Worm (Caenorhabditis elegans) whole organism, mixed stage, embryonic: ENCODE data around the gene W02B3.7.

Experiments used
- M03D4.4 ChIP-seq: sonication (generic microtip); optimal IDR thresholded peaks from 2 replicates; lab custom pipeline; 2017; ENCODE audit warnings: mild to moderate bottlenecking, missing genetic modification characterization, missing compliant biosample characterization
- bed-3 ChIP-seq: fragments of 200-800 bp; sonication (Bioruptor generic); optimal IDR thresholded peaks from 3 replicates; lab custom pipeline; 2018; ENCODE audit warnings: mild to moderate bottlenecking, missing genetic modification characterization, moderate library complexity, missing compliant biosample characterization
- blmp-1 ChIP-seq: fragments of 150-350 bp; optimal IDR thresholded peaks from 2 replicates; lab custom pipeline; 2014; ENCODE audit warnings: missing biosample characterization, missing genetic modification characterization
- ceh-39 ChIP-seq: fragments of 150-350 bp; optimal IDR thresholded peaks from 2 replicates; lab custom pipeline; 2014; ENCODE audit warnings: missing biosample characterization, missing genetic modification characterization
- ceh-83 ChIP-seq: fragments of 200-800 bp; sonication (Bioruptor generic); optimal IDR thresholded peaks from 2 replicates; lab custom pipeline; 2018; ENCODE audit warnings: mild to moderate bottlenecking, missing genetic modification characterization, missing compliant biosample characterization
- ces-1 ChIP-seq: fragments of 150-350 bp; optimal IDR thresholded peaks from 2 replicates; lab custom pipeline; 2014; ENCODE audit warnings: missing biosample characterization, missing genetic modification reagents, missing genetic modification characterization
- cnd-1 ChIP-seq: fragments of 200-800 bp; sonication (Bioruptor generic); optimal IDR thresholded peaks from 2 replicates; lab custom pipeline; 2018; ENCODE audit warnings: mild to moderate bottlenecking, missing genetic modification characterization, missing compliant biosample characterization
- drap-1 ChIP-seq: fragments of 200-800 bp; sonication (Bioruptor generic); optimal IDR thresholded peaks from 3 replicates; lab custom pipeline; 2018; ENCODE audit warnings: mild to moderate bottlenecking, missing genetic modification characterization, missing compliant biosample characterization
- elt-3 ChIP-seq: fragments of 150-350 bp; optimal IDR thresholded peaks from 2 replicates; lab custom pipeline; 2014; ENCODE audit warnings: missing biosample characterization, missing genetic modification characterization
- flh-1 ChIP-seq: fragments of 200-800 bp; sonication (Bioruptor generic); optimal IDR thresholded peaks from 2 replicates; lab custom pipeline; 2018; ENCODE audit warnings: mild to moderate bottlenecking, missing genetic modification characterization, moderate library complexity, missing compliant biosample characterization
- ham-2 ChIP-seq: fragments of 200-800 bp; sonication (Bioruptor generic); optimal IDR thresholded peaks from 2 replicates; lab custom pipeline; 2018; ENCODE audit warnings: mild to moderate bottlenecking, missing genetic modification characterization, missing compliant biosample characterization
- hlh-1 ChIP-seq: fragments of 150-350 bp; optimal IDR thresholded peaks from 2 replicates; lab custom pipeline; 2014; ENCODE audit warnings: missing biosample characterization, missing genetic modification reagents, missing genetic modification characterization
- lin-13 ChIP-seq: fragments of 150-350 bp; optimal IDR thresholded peaks from 2 replicates; lab custom pipeline; 2014; ENCODE audit warnings: missing biosample characterization, missing genetic modification characterization
- lin-32 ChIP-seq: fragments of 200-800 bp; sonication (Bioruptor generic); optimal IDR thresholded peaks from 2 replicates; lab custom pipeline; 2018; ENCODE audit warnings: mild to moderate bottlenecking, missing genetic modification characterization, missing compliant biosample characterization
- lsy-2 ChIP-seq: fragments of 150-350 bp; optimal IDR thresholded peaks from 2 replicates; lab custom pipeline; 2014; ENCODE audit warnings: missing biosample characterization, missing genetic modification characterization
- mab-5 ChIP-seq: fragments of 150-350 bp; optimal IDR thresholded peaks from 2 replicates; lab custom pipeline; 2014; ENCODE audit warnings: missing biosample characterization, missing genetic modification characterization
- mep-1 ChIP-seq: fragments of 150-350 bp; optimal IDR thresholded peaks from 2 replicates; lab custom pipeline; 2017; ENCODE audit warnings: missing biosample characterization, missing genetic modification reagents, missing genetic modification characterization, inconsistent platforms
- mls-2 ChIP-seq: sonication (generic microtip); optimal IDR thresholded peaks from 2 replicates; lab custom pipeline; 2016; ENCODE audit warnings: mild to moderate bottlenecking, missing genetic modification characterization, moderate library complexity, missing compliant biosample characterization
- nhr-12 ChIP-seq: fragments of 150-350 bp; optimal IDR thresholded peaks from 2 replicates; lab custom pipeline; 2014; ENCODE audit warnings: missing biosample characterization, missing genetic modification characterization
- nhr-2 ChIP-seq: fragments of 150-350 bp; optimal IDR thresholded peaks from 2 replicates; lab custom pipeline; 2014; ENCODE audit warnings: missing biosample characterization, missing genetic modification characterization
- nhr-237 ChIP-seq: fragments of 150-350 bp; optimal IDR thresholded peaks from 2 replicates; lab custom pipeline; 2014; ENCODE audit warnings: missing biosample characterization, missing genetic modification characterization
- nhr-28 ChIP-seq: fragments of 150-350 bp; optimal IDR thresholded peaks from 2 replicates; lab custom pipeline; 2014; ENCODE audit warnings: missing biosample characterization, missing genetic modification characterization
- nhr-76 ChIP-seq: sonication (generic microtip); optimal IDR thresholded peaks from 2 replicates; lab custom pipeline; 2017; ENCODE audit warnings: missing biosample characterization, missing genetic modification characterization
- pha-4 ChIP-seq: fragments of 150-350 bp; optimal IDR thresholded peaks from 2 replicates; lab custom pipeline; 2018; ENCODE audit warnings: missing biosample characterization, missing genetic modification reagents, missing genetic modification characterization
- sem-2 ChIP-seq: fragments of 200-800 bp; sonication (Bioruptor generic); optimal IDR thresholded peaks from 2 replicates; lab custom pipeline; 2018; ENCODE audit warnings: mild to moderate bottlenecking, missing genetic modification characterization, missing compliant biosample characterization
- sptf-1 ChIP-seq: sonication (generic microtip); optimal IDR thresholded peaks from 2 replicates; lab custom pipeline; 2017; ENCODE audit warnings: mild to moderate bottlenecking, missing genetic modification characterization, moderate library complexity, missing compliant biosample characterization
- tbx-8 ChIP-seq: fragments of 200-800 bp; sonication (Bioruptor generic); optimal IDR thresholded peaks from 2 replicates; lab custom pipeline; 2018; ENCODE audit warnings: mild to moderate bottlenecking, missing genetic modification characterization, moderate library complexity, missing compliant biosample characterization
- unc-120 ChIP-seq: sonication (generic microtip); optimal IDR thresholded peaks from 2 replicates; lab custom pipeline; 2017; ENCODE audit warnings: missing genetic modification characterization, missing compliant biosample characterization; ENCODE audit not compliant: poor library complexity, severe bottlenecking
- unc-39 ChIP-seq: fragments of 150-350 bp; optimal IDR thresholded peaks from 2 replicates; lab custom pipeline; 2014; ENCODE audit warnings: missing biosample characterization, missing genetic modification characterization
- unc-62 ChIP-seq: fragments of 150-350 bp; optimal IDR thresholded peaks from 2 replicates; lab custom pipeline; 2014; ENCODE audit warnings: missing biosample characterization, missing genetic modification reagents, missing genetic modification characterization
- zip-8 ChIP-seq: fragments of 150-350 bp; optimal IDR thresholded peaks from 2 replicates; lab custom pipeline; 2014; ENCODE audit warnings: missing biosample characterization, missing genetic modification characterization
- ztf-11 ChIP-seq: fragments of 150-350 bp; optimal IDR thresholded peaks from 2 replicates; lab custom pipeline; 2014; ENCODE audit warnings: missing biosample characterization, missing genetic modification characterization

Gene W02B3.7

ce11 chrIII:656660-657059, 35.2 kb downstream of the W02B3.7 start:
- TF ChIP-seq ces-1 (GFP tag; lab: Kevin White, UChicago) (no peak), ceh-83 (GFP tag; lab: Kevin White, UChicago) (no peak), nhr-237 (tag; lab: Kevin White, UChicago) (no peak), nhr-12 (tag; lab: Kevin White, UChicago) (no peak), tbx-8 (GFP tag; lab: Kevin White, UChicago) (no peak), cnd-1 (no peak), M03D4.4 (tag; lab: Kevin White, UChicago) (no peak), nhr-76 (no peak), unc-120 (tag; lab: Kevin White, UChicago) (no peak), bed-3 (GFP tag; lab: Kevin White, UChicago) (no peak)

- TF ChIP-seq mep-1 (tag; lab: Kevin White, UChicago): no peak
- no peak for TF ChIP-seq lsy-2 (tag; lab: Kevin White, UChicago)
- TF ChIP-seq nhr-2: no peak
- peak; percentile 16 for TF ChIP-seq mls-2 (tag; lab: Kevin White, UChicago)
- TF ChIP-seq sem-2 (GFP tag; lab: Kevin White, UChicago): no peak
- no peak for TF ChIP-seq lin-13 (tag; lab: Kevin White, UChicago)
- no peak for TF ChIP-seq elt-3 (tag; lab: Kevin White, UChicago)
- no peak for TF ChIP-seq hlh-1 (tag; lab: Kevin White, UChicago)
- no peak for TF ChIP-seq unc-39
- TF ChIP-seq unc-62 (GFP tag; lab: Kevin White, UChicago): no peak
- TF ChIP-seq ham-2 (GFP tag; lab: Kevin White, UChicago): peak; percentile 54
- no peak for TF ChIP-seq bed-3 (GFP tag; lab: Kevin White, UChicago)
- no peak for TF ChIP-seq nhr-76
- no peak for TF ChIP-seq nhr-237 (tag; lab: Kevin White, UChicago)
- TF ChIP-seq unc-120 (tag; lab: Kevin White, UChicago): no peak
These were observed 37.5 kb downstream of the W02B3.7 start for ce11 chrIII:654365-654764.

- no peak for TF ChIP-seq sptf-1 (tag; lab: Kevin White, UChicago)
- no peak for TF ChIP-seq flh-1 (GFP tag; lab: Kevin White, UChicago)
- no peak for TF ChIP-seq sem-2 (GFP tag; lab: Kevin White, UChicago)
- TF ChIP-seq mep-1 (tag; lab: Kevin White, UChicago): no peak
- TF ChIP-seq blmp-1 (tag; lab: Kevin White, UChicago): no peak
- TF ChIP-seq drap-1 (GFP tag; lab: Kevin White, UChicago): no peak
- no peak for TF ChIP-seq lin-13 (tag; lab: Kevin White, UChicago)
- TF ChIP-seq mls-2 (tag; lab: Kevin White, UChicago): no peak
- no peak for TF ChIP-seq mab-5 (tag; lab: Kevin White, UChicago)
- TF ChIP-seq cnd-1: no peak
- TF ChIP-seq unc-120 (tag; lab: Kevin White, UChicago): no peak
These were observed 40.2 kb downstream of the W02B3.7 start for ce11 chrIII:651587-651986.

DNA sequence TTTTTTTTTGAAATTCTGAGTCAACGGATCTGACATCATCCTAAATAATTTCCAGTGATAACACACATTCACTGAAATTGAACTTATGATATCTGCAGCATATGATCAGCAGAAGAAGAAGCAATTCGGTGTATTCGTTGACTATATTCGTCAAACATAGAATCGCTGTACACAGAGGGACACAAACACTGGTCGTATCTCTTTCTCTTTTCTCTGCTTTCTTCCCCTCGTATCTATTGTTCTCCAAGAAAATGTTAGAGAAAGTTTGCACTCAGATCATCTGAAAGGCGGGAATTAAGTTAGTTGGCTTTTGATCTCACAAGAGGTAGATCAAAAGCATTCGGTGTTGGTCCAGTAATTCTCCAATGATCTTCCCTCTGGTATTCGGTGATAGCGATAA, 41.3 kb downstream of the W02B3.7 start:
- TF ChIP-seq bed-3 (GFP tag; lab: Kevin White, UChicago) (no peak), M03D4.4 (tag; lab: Kevin White, UChicago) (no peak), blmp-1 (tag; lab: Kevin White, UChicago) (no peak), flh-1 (GFP tag; lab: Kevin White, UChicago) (no peak), hlh-1 (tag; lab: Kevin White, UChicago) (no peak), nhr-237 (tag; lab: Kevin White, UChicago) (no peak), sptf-1 (tag; lab: Kevin White, UChicago) (no peak), nhr-2 (no peak), ces-1 (GFP tag; lab: Kevin White, UChicago) (no peak), drap-1 (GFP tag; lab: Kevin White, UChicago) (no peak), ztf-11 (tag; lab: Kevin White, UChicago) (no peak), lin-32 (GFP tag; lab: Kevin White, UChicago) (no peak), nhr-28 (tag; lab: Kevin White, UChicago) (no peak), ham-2 (GFP tag; lab: Kevin White, UChicago) (no peak), unc-120 (tag; lab: Kevin White, UChicago) (no peak)

DNA sequence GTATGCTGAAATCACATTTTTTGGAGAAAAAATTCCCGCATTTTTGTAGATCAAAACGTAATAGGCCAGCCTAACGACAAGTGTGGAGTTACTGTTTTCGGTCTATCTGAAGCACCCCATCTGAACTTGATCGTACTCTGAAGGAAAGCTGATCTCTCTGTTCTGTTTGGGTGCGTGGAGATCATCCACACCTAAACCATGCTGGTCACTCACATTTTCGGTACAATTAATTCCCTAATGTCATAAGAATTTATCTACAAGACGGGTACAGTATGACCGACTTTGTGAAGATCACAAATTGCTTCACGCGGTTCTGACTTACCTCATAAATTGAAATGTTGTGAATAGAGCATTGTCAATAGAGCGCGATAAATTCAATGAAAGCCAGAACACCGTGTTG, 41.9 kb downstream of the W02B3.7 start:
- TF ChIP-seq unc-120 (tag; lab: Kevin White, UChicago) (no peak), unc-39 (no peak), M03D4.4 (tag; lab: Kevin White, UChicago) (no peak), zip-8 (tag; lab: Kevin White, UChicago) (no peak), mab-5 (tag; lab: Kevin White, UChicago) (no peak), ceh-39 (tag; lab: Kevin White, UChicago) (no peak), lsy-2 (tag; lab: Kevin White, UChicago) (no peak), hlh-1 (tag; lab: Kevin White, UChicago) (no peak), ceh-83 (GFP tag; lab: Kevin White, UChicago) (no peak), mep-1 (tag; lab: Kevin White, UChicago) (no peak), flh-1 (GFP tag; lab: Kevin White, UChicago) (no peak), pha-4 (no peak), sem-2 (GFP tag; lab: Kevin White, UChicago) (no peak)
